Fruit fly (Drosophila melanogaster): ENCODE measurements around the gene CG15719.

DNA sequence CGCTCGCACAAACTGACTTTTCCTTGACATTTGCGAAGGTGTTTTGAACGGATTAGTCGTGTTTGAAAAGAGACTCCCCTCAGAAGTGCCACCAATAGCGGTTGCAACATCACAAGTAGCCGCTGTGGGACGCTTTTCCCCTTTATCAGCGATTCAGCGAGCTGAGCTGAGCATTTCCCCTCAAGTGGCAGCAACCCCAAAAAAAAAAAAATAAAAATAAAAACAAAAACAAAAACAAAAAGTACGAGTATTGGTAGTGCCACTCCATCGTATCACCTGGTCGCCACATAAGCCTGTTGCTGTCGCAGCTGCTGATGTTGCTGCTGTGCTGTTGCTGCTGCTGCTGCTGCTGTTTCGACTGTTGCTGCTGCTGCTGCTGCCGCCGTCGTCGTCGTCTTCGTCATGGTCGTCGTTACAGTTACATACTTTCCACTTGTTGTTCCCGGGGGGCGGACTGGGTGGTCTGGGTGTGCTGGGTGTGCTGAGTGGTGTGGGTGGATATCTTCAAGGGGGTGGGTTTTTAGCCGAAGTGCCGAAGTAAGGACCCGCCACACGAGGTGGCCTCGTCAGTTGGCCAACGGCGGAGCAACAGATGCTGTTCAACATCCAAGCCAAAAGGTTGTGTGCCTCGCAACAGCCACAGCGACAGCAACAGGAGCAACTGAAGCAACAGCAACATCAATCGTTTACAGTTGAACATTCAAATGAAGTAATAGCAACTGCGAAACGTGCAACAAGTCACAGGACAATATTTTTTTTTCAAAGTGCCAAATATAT lies 16.5 kb downstream of the CG15719 start, which contains the start of gene rsh:
- TF ChIP-seq dl (GFP tag; optimal IDR thresholded peaks at IDR 0.05; ENCODE audit: insufficient read depth in 1 of 2, partially characterized antibody in 2 of 2) (no peak), lola (GFP tag; optimal IDR thresholded peaks at IDR 0.05) (no peak), psq (GFP tag; optimal IDR thresholded peaks at IDR 0.05) (no peak), Myc (optimal IDR thresholded peaks at IDR 0.05) (no peak), OdsH (GFP tag; optimal IDR thresholded peaks at IDR 0.05) (no peak), fru (GFP tag; optimal IDR thresholded peaks at IDR 0.05) (no peak)

All from whole organism, wandering third instar larva.